Fruit fly (Drosophila melanogaster) whole organism, embryonic: ENCODE results near the gene His3.3B.

Source experiments
- Adf1 ChIP-seq: fragments of 200-800 bp; sonication (Bioruptor generic); IDR thresholded peaks from 2 replicates; pipeline ENCODE4 v1.3.6; 2022; ENCODE audit warnings: missing biosample characterization, missing genetic modification characterization
- C15 ChIP-seq: fragments of 200-800 bp; sonication (Bioruptor generic); IDR thresholded peaks from 3 replicates; pipeline ENCODE4 v1.3.6; 2022; ENCODE audit warnings: missing biosample characterization, missing genetic modification characterization
- CG1024 ChIP-seq: fragments of 200-800 bp; sonication (Bioruptor generic); IDR thresholded peaks from 2 replicates; pipeline ENCODE4 v1.3.6; 2022; ENCODE audit warnings: missing biosample characterization, missing genetic modification characterization
- CG11093 ChIP-seq: fragments of 200-800 bp; sonication (Bioruptor generic); IDR thresholded peaks from 3 replicates; pipeline ENCODE4 v1.3.6; 2022; ENCODE audit warnings: missing biosample characterization, missing genetic modification characterization
- CG12299 ChIP-seq: fragments of 200-800 bp; sonication (Bioruptor generic); optimal IDR thresholded peaks from 2 replicates; lab custom pipeline; 2018; ENCODE audit warnings: missing biosample characterization, mild to moderate bottlenecking, missing genetic modification characterization
- CG1233 ChIP-seq: fragments of 200-800 bp; sonication (Bioruptor generic); optimal IDR thresholded peaks from 4 replicates; lab custom pipeline; 2018; ENCODE audit warnings: missing biosample characterization, mild to moderate bottlenecking, missing genetic modification characterization
- CG14710 ChIP-seq: fragments of 200-800 bp; sonication (Bioruptor generic); optimal IDR thresholded peaks from 3 replicates; lab custom pipeline; 2019; ENCODE audit warnings: missing biosample characterization, mild to moderate bottlenecking, missing genetic modification characterization, moderate library complexity
- CG16863 ChIP-seq: fragments of 200-800 bp; sonication (Bioruptor generic); optimal IDR thresholded peaks from 3 replicates; lab custom pipeline; 2016; ENCODE audit warnings: missing biosample characterization, missing genetic modification characterization
- CG17186 ChIP-seq: fragments of 200-800 bp; sonication (Bioruptor generic); optimal IDR thresholded peaks from 3 replicates; lab custom pipeline; 2017; ENCODE audit warnings: missing biosample characterization, missing genetic modification reagents, missing genetic modification characterization
- CG17612 ChIP-seq: fragments of 200-800 bp; sonication (Bioruptor generic); IDR thresholded peaks from 2 replicates; pipeline ENCODE4 v1.3.6; 2022; ENCODE audit warnings: missing biosample characterization, missing genetic modification characterization
- CG31441 ChIP-seq: fragments of 200-800 bp; sonication (Bioruptor generic); IDR thresholded peaks from 2 replicates; pipeline ENCODE4 v1.3.6; 2022; ENCODE audit warnings: missing biosample characterization, missing genetic modification characterization
- CG34376 ChIP-seq: fragments of 200-800 bp; sonication (Bioruptor generic); optimal IDR thresholded peaks from 2 replicates; lab custom pipeline; 2018; ENCODE audit warnings: missing biosample characterization, mild to moderate bottlenecking, missing genetic modification characterization
- CG4282 ChIP-seq: fragments of 200-800 bp; sonication (Bioruptor generic); optimal IDR thresholded peaks from 2 replicates; lab custom pipeline; 2016; ENCODE audit warnings: missing biosample characterization, missing genetic modification characterization
- CG4820 ChIP-seq: fragments of 200-800 bp; sonication (Bioruptor generic); optimal IDR thresholded peaks from 3 replicates; lab custom pipeline; 2016; ENCODE audit warnings: missing biosample characterization, missing genetic modification characterization
- CG5245 ChIP-seq: fragments of 200-800 bp; sonication (Bioruptor generic); optimal IDR thresholded peaks from 3 replicates; lab custom pipeline; 2016; ENCODE audit warnings: missing biosample characterization, missing genetic modification characterization
- CG6254 ChIP-seq: fragments of 200-800 bp; sonication (Bioruptor generic); optimal IDR thresholded peaks from 3 replicates; lab custom pipeline; 2017; ENCODE audit warnings: mild to moderate bottlenecking, missing biosample characterization, missing genetic modification reagents, missing genetic modification characterization
- CG6813 ChIP-seq: fragments of 200-800 bp; sonication (Bioruptor generic); optimal IDR thresholded peaks from 2 replicates; lab custom pipeline; 2017; ENCODE audit warnings: missing biosample characterization, missing genetic modification characterization, mild to moderate bottlenecking, moderate library complexity, missing genetic modification reagents
- CG7357 ChIP-seq: fragments of 200-800 bp; sonication (Bioruptor generic); IDR thresholded peaks from 3 replicates; pipeline ENCODE4 v1.3.6; 2022; ENCODE audit warnings: missing biosample characterization, missing genetic modification characterization
- CG7372 ChIP-seq: fragments of 200-800 bp; sonication (Bioruptor generic); IDR thresholded peaks from 2 replicates; pipeline ENCODE4 v1.3.6; 2022; ENCODE audit warnings: missing biosample characterization, missing genetic modification characterization
- CG7556 ChIP-seq: fragments of 200-800 bp; sonication (Bioruptor generic); optimal IDR thresholded peaks from 2 replicates; lab custom pipeline; 2017; ENCODE audit warnings: missing biosample characterization, mild to moderate bottlenecking, missing genetic modification characterization
- CG7745 ChIP-seq: fragments of 200-800 bp; sonication (Bioruptor generic); optimal IDR thresholded peaks from 2 replicates; lab custom pipeline; 2018; ENCODE audit warnings: missing biosample characterization, mild to moderate bottlenecking, missing genetic modification characterization, moderate library complexity
- CG7839 ChIP-seq: fragments of 200-800 bp; sonication (Bioruptor generic); optimal IDR thresholded peaks from 3 replicates; lab custom pipeline; 2018; ENCODE audit warnings: missing biosample characterization, mild to moderate bottlenecking, missing genetic modification characterization, moderate library complexity
- CG8359 ChIP-seq: fragments of 200-800 bp; sonication (Bioruptor generic); optimal IDR thresholded peaks from 2 replicates; lab custom pipeline; 2017; ENCODE audit warnings: missing biosample characterization, mild to moderate bottlenecking, missing genetic modification characterization, borderline replicate concordance
- CG9727 ChIP-seq: fragments of 200-800 bp; sonication (Bioruptor generic); optimal IDR thresholded peaks from 3 replicates; lab custom pipeline; 2017; ENCODE audit warnings: missing biosample characterization, mild to moderate bottlenecking, missing genetic modification characterization
- CG9817 ChIP-seq: fragments of 200-800 bp; sonication (Bioruptor generic); optimal IDR thresholded peaks from 2 replicates; lab custom pipeline; 2018; ENCODE audit warnings: missing biosample characterization, mild to moderate bottlenecking, missing genetic modification characterization, moderate library complexity
- Dref ChIP-seq: fragments of 200-800 bp; sonication (Bioruptor generic); IDR thresholded peaks from 2 replicates; pipeline ENCODE4 v1.3.6; 2022; ENCODE audit warnings: missing biosample characterization, missing genetic modification characterization
- Ets97D ChIP-seq: fragments of 200-800 bp; sonication (Bioruptor generic); optimal IDR thresholded peaks from 3 replicates; lab custom pipeline; 2016; ENCODE audit warnings: missing biosample characterization, missing genetic modification characterization
- Gsc ChIP-seq: fragments of 200-800 bp; sonication (Bioruptor generic); IDR thresholded peaks from 2 replicates; pipeline ENCODE4 v1.3.6; 2022; ENCODE audit warnings: missing biosample characterization, missing genetic modification characterization
- HHEX ChIP-seq: fragments of 200-800 bp; sonication (Bioruptor generic); optimal IDR thresholded peaks from 3 replicates; lab custom pipeline; 2017; ENCODE audit warnings: missing biosample characterization, mild to moderate bottlenecking, missing genetic modification characterization, missing genetic modification reagents
- Kr ChIP-seq: fragments of 200-800 bp; sonication (Bioruptor generic); optimal IDR thresholded peaks from 2 replicates; lab custom pipeline; 2017; ENCODE audit warnings: missing biosample characterization, mild to moderate bottlenecking, missing genetic modification characterization
- Lhr ChIP-seq: fragments of 200-800 bp; sonication (Bioruptor generic); optimal IDR thresholded peaks from 3 replicates; lab custom pipeline; 2017; ENCODE audit warnings: mild to moderate bottlenecking, missing biosample characterization, missing genetic modification reagents, missing genetic modification characterization
- Lim3 ChIP-seq: fragments of 200-800 bp; sonication (Bioruptor generic); IDR thresholded peaks from 2 replicates; pipeline ENCODE4 v1.3.6; 2022; ENCODE audit warnings: missing biosample characterization, missing genetic modification characterization
- MBD-R2 ChIP-seq: fragments of 200-800 bp; sonication (Bioruptor generic); IDR thresholded peaks from 2 replicates; pipeline ENCODE4 v1.3.6; 2022; ENCODE audit warnings: missing biosample characterization, missing genetic modification characterization
- PHDP ChIP-seq: fragments of 200-800 bp; sonication (Bioruptor generic); optimal IDR thresholded peaks from 3 replicates; lab custom pipeline; 2018; ENCODE audit warnings: missing biosample characterization, mild to moderate bottlenecking, missing genetic modification characterization, moderate library complexity
- Six4 ChIP-seq: fragments of 200-800 bp; sonication (Bioruptor generic); optimal IDR thresholded peaks from 2 replicates; lab custom pipeline; 2016; ENCODE audit warnings: missing biosample characterization, missing genetic modification characterization
- Spps ChIP-seq: fragments of 200-800 bp; sonication (Bioruptor generic); optimal IDR thresholded peaks from 2 replicates; lab custom pipeline; 2018; ENCODE audit warnings: missing biosample characterization, mild to moderate bottlenecking, missing genetic modification characterization
- Trl ChIP-seq, 3 experiments: fragments of >200 bp in 2 of 3; fragments of 200-800 bp in 1 of 3; sonication (Bioruptor generic) in 1 of 3; optimal IDR thresholded peaks; 2 replicates in 1 of 3; 3 replicates in 2 of 3; lab custom pipeline; 2016 to 2017; ENCODE audit warnings: missing biosample characterization in 1 of 3, missing genetic modification characterization in 1 of 3
- ap ChIP-seq: fragments of 200-800 bp; sonication (Bioruptor generic); IDR thresholded peaks from 2 replicates; pipeline ENCODE4 v1.3.6; 2022; ENCODE audit warnings: missing biosample characterization, missing genetic modification characterization
- ase ChIP-seq: fragments of 200-800 bp; sonication (Bioruptor generic); IDR thresholded peaks from 3 replicates; pipeline ENCODE4 v1.3.6; 2022; ENCODE audit warnings: missing biosample characterization, missing genetic modification characterization
- corto ChIP-seq: fragments of 200-800 bp; sonication (Bioruptor generic); optimal IDR thresholded peaks from 2 replicates; lab custom pipeline; 2016; ENCODE audit warnings: missing biosample characterization, mild to moderate bottlenecking, missing genetic modification characterization, moderate library complexity
- gem ChIP-seq: fragments of 200-800 bp; sonication (Bioruptor generic); optimal IDR thresholded peaks from 2 replicates; lab custom pipeline; 2019; ENCODE audit warnings: missing biosample characterization, mild to moderate bottlenecking, missing genetic modification characterization, moderate library complexity
- mld ChIP-seq: fragments of 200-800 bp; sonication (Bioruptor generic); IDR thresholded peaks from 3 replicates; pipeline ENCODE4 v1.3.6; 2022; ENCODE audit warnings: missing biosample characterization, missing genetic modification characterization; ENCODE audit not compliant: partially characterized antibody
- onecut ChIP-seq: fragments of 200-800 bp; sonication (Bioruptor generic); IDR thresholded peaks from 2 replicates; pipeline ENCODE4 v1.3.6; 2022; ENCODE audit warnings: missing biosample characterization, missing genetic modification characterization
- org-1 ChIP-seq: fragments of 200-800 bp; sonication (Bioruptor generic); optimal IDR thresholded peaks from 2 replicates; lab custom pipeline; 2017; ENCODE audit warnings: missing biosample characterization, missing genetic modification characterization
- peb ChIP-seq: fragments of 200-800 bp; sonication (Bioruptor generic); IDR thresholded peaks from 2 replicates; pipeline ENCODE4 v1.3.6; 2022; ENCODE audit warnings: missing biosample characterization, missing genetic modification characterization
- pita ChIP-seq: fragments of 200-800 bp; sonication (Bioruptor generic); optimal IDR thresholded peaks from 2 replicates; lab custom pipeline; 2017; ENCODE audit warnings: missing biosample characterization, mild to moderate bottlenecking, missing genetic modification characterization
- pnt ChIP-seq: fragments of 200-800 bp; sonication (Bioruptor generic); optimal IDR thresholded peaks from 3 replicates; lab custom pipeline; 2016; ENCODE audit warnings: missing biosample characterization, missing genetic modification characterization
- pzg ChIP-seq: fragments of 200-800 bp; sonication (Bioruptor generic); optimal IDR thresholded peaks from 3 replicates; lab custom pipeline; 2018; ENCODE audit warnings: missing biosample characterization, mild to moderate bottlenecking, missing genetic modification characterization, moderate library complexity
- sens ChIP-seq: fragments of 200-800 bp; sonication (Bioruptor generic); peaks from one replicate; lab custom pipeline; 2016; ENCODE audit warnings: missing biosample characterization, missing genetic modification characterization
- sim ChIP-seq: fragments of 200-800 bp; sonication (Bioruptor generic); IDR thresholded peaks from 2 replicates; pipeline ENCODE4 v1.3.6; 2022; ENCODE audit warnings: missing biosample characterization, missing genetic modification characterization
- wek ChIP-seq: fragments of 200-800 bp; sonication (Bioruptor generic); optimal IDR thresholded peaks from 3 replicates; lab custom pipeline; 2018; ENCODE audit warnings: missing biosample characterization, mild to moderate bottlenecking, missing genetic modification characterization, moderate library complexity
- zf30C ChIP-seq: fragments of 200-800 bp; sonication (Bioruptor generic); optimal IDR thresholded peaks from 3 replicates; lab custom pipeline; 2018; ENCODE audit warnings: missing biosample characterization, mild to moderate bottlenecking, missing genetic modification characterization

His3.3B gene

DNA sequence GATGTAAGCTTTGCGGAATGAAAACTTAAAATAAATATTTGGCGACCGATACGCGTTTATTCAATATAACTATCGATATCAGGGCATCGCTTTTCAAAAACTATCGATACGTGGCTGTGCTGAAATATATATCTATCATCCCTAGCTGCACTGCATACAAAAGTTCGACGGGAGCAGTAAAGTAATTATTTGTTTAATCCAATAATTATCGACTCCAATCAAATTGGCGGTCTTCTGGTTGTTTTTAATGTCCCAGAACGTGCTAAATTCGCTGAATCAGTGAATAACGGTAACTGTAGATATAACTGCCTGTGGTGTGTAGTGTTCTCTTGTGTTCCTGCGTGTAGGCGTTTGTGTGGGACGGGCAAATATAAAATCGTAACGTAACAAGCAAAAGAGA is 6.6 kb upstream of the His3.3B start, which contains the start of gene mei-P26 (continued):
- TF ChIP-seq Lim3 (GFP tag; lab: Robert Waterston, UW) (no peak), ase (no peak), CG34376 (GFP tag; lab: Kevin White, UChicago) (no peak), CG11093 (GFP tag; lab: Robert Waterston, UW) (no peak), CG7372 (GFP tag; lab: Robert Waterston, UW) (no peak), pnt (GFP tag; lab: Kevin White, UChicago) (no peak), MBD-R2 (GFP tag; lab: Robert Waterston, UW) (no peak), CG7839 (tag; lab: Kevin White, UChicago) (no peak), peb (GFP tag; lab: Robert Waterston, UW) (no peak), ap (GFP tag; lab: Robert Waterston, UW) (no peak), CG6254 (no peak), Kr (GFP tag; lab: Kevin White, UChicago) (no peak), CG16863 (no peak), CG17612 (GFP tag; lab: Robert Waterston, UW) (no peak), sim (no peak), onecut (GFP tag; lab: Robert Waterston, UW) (no peak), gem (no peak), CG1233 (GFP tag; lab: Kevin White, UChicago) (no peak), corto (GFP tag; lab: Kevin White, UChicago) (no peak), CG7745 (tag; lab: Kevin White, UChicago) (no peak), CG6813 (GFP tag; lab: Kevin White, UChicago) (no peak), org-1 (GFP tag; lab: Kevin White, UChicago) (no peak), HHEX (GFP tag; lab: Kevin White, UChicago) (no peak), Gsc (no peak), sens (GFP tag; lab: Kevin White, UChicago) (no peak), CG4282 (no peak), Trl (optimal IDR thresholded peaks at IDR 0.05; lab: Kevin White, UChicago) (no peak), Trl (GFP tag; optimal IDR thresholded peaks at IDR 0.05; lab: Kevin White, UChicago) (no peak), Six4 (no peak), Lhr (GFP tag; lab: Kevin White, UChicago) (no peak), CG9727 (no peak), CG1024 (GFP tag; lab: Robert Waterston, UW) (no peak), Ets97D (GFP tag; lab: Kevin White, UChicago) (no peak), CG9817 (no peak), pzg (GFP tag; lab: Kevin White, UChicago) (peak; percentile 49), Adf1 (GFP tag; lab: Robert Waterston, UW) (no peak), zf30C (GFP tag; lab: Kevin White, UChicago) (no peak), Dref (peak; percentile 83), pita (no peak), CG31441 (GFP tag; lab: Robert Waterston, UW) (no peak), mld (GFP tag; lab: Robert Waterston, UW) (peak; percentile 74; the same call in 1 of the 3 replicates), CG8359 (GFP tag; lab: Kevin White, UChicago) (no peak), CG5245 (GFP tag; lab: Kevin White, UChicago) (no peak), C15 (no peak), CG17186 (GFP tag; lab: Kevin White, UChicago) (no peak), CG7357 (GFP tag; lab: Robert Waterston, UW) (no peak), CG7556 (GFP tag; lab: Kevin White, UChicago) (no peak), CG14710 (tag; lab: Kevin White, UChicago) (peak; percentile 26), CG4820 (GFP tag; lab: Kevin White, UChicago) (no peak), PHDP (tag; lab: Kevin White, UChicago) (no peak), CG12299 (no peak), wek (GFP tag; lab: Kevin White, UChicago) (no peak), Spps (tag; lab: Kevin White, UChicago) (no peak)
